Worm (Caenorhabditis elegans) whole organism, early embryonic: ENCODE results near the gene trpp-5.
"Not testable (repeated sequence)": the region's sequence is repeated elsewhere in the genome, so short reads cannot be mapped to it uniquely, and the experiment has no call there.

ENCODE experiments used
- B0310.2 ChIP-seq: sonication (generic microtip); optimal IDR thresholded peaks from 2 replicates; lab custom pipeline; 2016; ENCODE audit warnings: mild to moderate bottlenecking, missing genetic modification characterization, missing compliant biosample characterization
- F13C5.2 ChIP-seq: sonication (generic microtip); optimal IDR thresholded peaks from 2 replicates; lab custom pipeline; 2017; ENCODE audit warnings: mild to moderate bottlenecking, missing genetic modification characterization, inconsistent platforms, missing compliant biosample characterization
- aly-1 ChIP-seq: sonication (generic microtip); optimal IDR thresholded peaks from 2 replicates; lab custom pipeline; 2016; ENCODE audit warnings: missing genetic modification characterization, missing compliant biosample characterization
- ama-1 ChIP-seq: fragments of 150-350 bp; optimal IDR thresholded peaks from 2 replicates; lab custom pipeline; 2014
- ceh-13 ChIP-seq: fragments of 200-800 bp; sonication (Bioruptor generic); optimal IDR thresholded peaks from 2 replicates; lab custom pipeline; 2018; ENCODE audit warnings: mild to moderate bottlenecking, missing genetic modification characterization, missing compliant biosample characterization
- ceh-36 ChIP-seq: sonication (generic microtip); optimal IDR thresholded peaks from 2 replicates; lab custom pipeline; 2016; ENCODE audit warnings: missing genetic modification characterization, inconsistent platforms, missing compliant biosample characterization
- ets-7 ChIP-seq: sonication (generic microtip); optimal IDR thresholded peaks from 2 replicates; lab custom pipeline; 2016; ENCODE audit warnings: missing genotype, missing genetic modification characterization, missing compliant biosample characterization
- flt-1 ChIP-seq: fragments of 200-800 bp; sonication (Bioruptor generic); IDR thresholded peaks from 2 replicates; pipeline ENCODE4 v1.3.6; 2022; ENCODE audit warnings: missing genetic modification characterization, missing compliant biosample characterization
- hmbx-1 ChIP-seq: sonication (generic microtip); optimal IDR thresholded peaks from 2 replicates; lab custom pipeline; 2016; ENCODE audit warnings: mild to moderate bottlenecking, missing genetic modification characterization, missing compliant biosample characterization
- hmg-4 ChIP-seq: fragments of 200-800 bp; sonication (Bioruptor generic); optimal IDR thresholded peaks from 2 replicates; lab custom pipeline; 2018; ENCODE audit warnings: mild to moderate bottlenecking, missing genetic modification characterization, missing compliant biosample characterization
- hnd-1 ChIP-seq: sonication (generic microtip); optimal IDR thresholded peaks from 2 replicates; lab custom pipeline; 2016; ENCODE audit warnings: missing genetic modification characterization, missing compliant biosample characterization
- pes-1 ChIP-seq: fragments of 200-800 bp; sonication (Bioruptor generic); IDR thresholded peaks from 2 replicates; pipeline ENCODE4 v1.3.6; 2022; ENCODE audit warnings: missing genetic modification reagents, missing genetic modification characterization, missing compliant biosample characterization
- scrt-1 ChIP-seq: fragments of 200-800 bp; sonication (Bioruptor generic); IDR thresholded peaks from 2 replicates; pipeline ENCODE4 v1.3.6; 2022; ENCODE audit warnings: missing genetic modification characterization, missing compliant biosample characterization
- sea-1 ChIP-seq: fragments of 200-800 bp; sonication (Bioruptor generic); conservative IDR thresholded peaks from 2 replicates; pipeline ENCODE4 v1.3.6; 2022; ENCODE audit warnings: missing genetic modification characterization, missing compliant biosample characterization
- tbx-11 ChIP-seq: fragments of 200-800 bp; sonication (Bioruptor generic); IDR thresholded peaks from 2 replicates; pipeline ENCODE4 v1.3.6; 2022; ENCODE audit warnings: missing genetic modification characterization, missing compliant biosample characterization
- tbx-37 ChIP-seq: fragments of 200-800 bp; sonication (Bioruptor generic); conservative IDR thresholded peaks from 2 replicates; pipeline ENCODE4 v1.3.6; 2022; ENCODE audit warnings: missing genetic modification reagents, missing genetic modification characterization, missing compliant biosample characterization
- tra-4 ChIP-seq: sonication (generic microtip); optimal IDR thresholded peaks from 2 replicates; lab custom pipeline; 2017; ENCODE audit warnings: missing genetic modification characterization, missing compliant biosample characterization

trpp-5 gene

ce11 chrII:12176521-12176920, 25.7 kb downstream of the trpp-5 start:
- TF ChIP-seq ceh-36 (tag; lab: Kevin White, UChicago) (no peak), ceh-13 (GFP tag; lab: Kevin White, UChicago) (no peak), ets-7 (tag; lab: Kevin White, UChicago) (no peak), sea-1 (no peak), pes-1 (GFP tag; lab: Robert Waterston, UW) (no peak), aly-1 (tag; lab: Kevin White, UChicago) (no peak), B0310.2 (tag; lab: Kevin White, UChicago) (no peak), flt-1 (GFP tag; lab: Robert Waterston, UW) (no peak), hmg-4 (GFP tag; lab: Kevin White, UChicago) (no peak)

ce11 chrII:12175398-12175797, 26.8 kb downstream of the trpp-5 start:
- no peak for TF ChIP-seq scrt-1 (GFP tag; lab: Robert Waterston, UW)
- 0 out of 2 replicates have a peak, but pooled peaks have one; percentile 21 for TF ChIP-seq tbx-11 (GFP tag; lab: Robert Waterston, UW)

DNA sequence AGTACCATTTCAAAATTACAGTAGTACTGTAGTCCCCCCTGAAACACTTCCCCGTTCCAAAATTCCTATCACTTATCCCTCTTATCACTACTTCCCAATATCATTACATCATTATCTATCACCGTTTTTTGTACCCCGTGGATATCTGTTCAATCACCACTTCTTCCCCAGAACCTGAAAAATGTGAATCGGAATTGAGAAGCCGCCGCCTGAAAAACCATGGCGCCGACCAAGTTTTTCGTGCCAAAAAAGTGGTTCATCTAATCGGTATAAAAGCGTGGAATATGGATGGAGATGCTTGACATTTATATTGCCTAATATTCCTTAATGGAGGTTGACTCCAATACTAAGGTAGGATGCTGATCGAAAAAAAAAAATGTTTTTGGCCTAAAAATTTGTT, 29.9 kb downstream of the trpp-5 start, which contains the start of gene rol-1:
Gene rol-1, plus strand, starts transcription at position 301 of the 400 bp plus-strand sequence.
- TF ChIP-seq tra-4 (tag; lab: Kevin White, UChicago) (no peak), sea-1 (no peak), hnd-1 (no peak), hmg-4 (GFP tag; lab: Kevin White, UChicago) (no peak), flt-1 (GFP tag; lab: Robert Waterston, UW) (no peak), scrt-1 (GFP tag; lab: Robert Waterston, UW) (no peak), F13C5.2 (no peak), ama-1 (lab: Kevin White, UChicago) (no peak), ets-7 (tag; lab: Kevin White, UChicago) (no peak), ceh-36 (tag; lab: Kevin White, UChicago) (no peak), ceh-13 (GFP tag; lab: Kevin White, UChicago) (no peak), tbx-37 (GFP tag; lab: Robert Waterston, UW) (no peak), pes-1 (GFP tag; lab: Robert Waterston, UW) (no peak)

DNA sequence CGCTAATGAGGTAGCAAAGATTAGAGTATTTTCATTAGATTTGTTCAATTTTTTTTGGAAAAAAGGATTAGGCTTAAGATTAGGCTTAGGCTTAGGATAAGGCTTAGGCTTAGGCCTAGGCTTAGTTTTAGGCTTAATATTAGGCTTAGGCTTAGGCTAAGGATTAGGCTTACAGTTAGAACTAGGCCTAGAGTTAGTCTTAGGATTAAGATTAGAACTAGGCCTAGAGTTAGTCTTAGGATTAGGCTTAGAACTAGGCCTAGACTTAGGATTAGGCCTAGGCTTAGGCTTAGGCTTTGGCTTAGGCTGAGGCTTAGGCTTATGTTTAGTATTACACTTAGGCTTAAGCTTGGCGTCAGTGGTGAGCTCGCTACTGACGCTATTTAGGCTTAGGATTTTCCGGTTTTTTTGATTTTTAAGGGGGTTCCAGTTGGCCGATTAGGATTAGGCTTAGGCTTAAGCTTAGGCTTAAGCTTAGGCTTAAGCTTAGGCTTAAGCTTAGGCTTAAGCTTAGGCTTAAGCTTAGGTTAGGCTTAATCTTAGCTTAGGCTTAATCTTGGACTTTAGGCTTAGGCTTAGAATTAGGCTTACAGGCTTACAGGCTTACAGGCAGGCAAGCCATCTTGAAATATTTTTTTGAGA, 32.6 kb downstream of the trpp-5 start:
- TF ChIP-seq flt-1 (GFP tag; lab: Robert Waterston, UW): no peak
- TF ChIP-seq ceh-13 (GFP tag; lab: Kevin White, UChicago): no peak
- TF ChIP-seq ceh-36 (tag; lab: Kevin White, UChicago): peak; percentile 92
- TF ChIP-seq hmbx-1 (tag; lab: Kevin White, UChicago): no peak
- no peak for TF ChIP-seq F13C5.2

- TF ChIP-seq ceh-13 (GFP tag; lab: Kevin White, UChicago); ceh-36 (tag; lab: Kevin White, UChicago); ets-7 (tag; lab: Kevin White, UChicago): not testable (repeated sequence)
Measured at ce11 chrII:12164539-12164938, 37.6 kb downstream of the trpp-5 start, which contains the start of gene Y57A10A.8. Y57A10A.8 (plus strand) TSS chrII:12164839.

- no peak for TF ChIP-seq tbx-11 (GFP tag; lab: Robert Waterston, UW)
- no peak for TF ChIP-seq ama-1 (lab: Kevin White, UChicago)
- no peak for TF ChIP-seq ets-7 (tag; lab: Kevin White, UChicago)
- TF ChIP-seq F13C5.2: no peak
- TF ChIP-seq hmg-4 (GFP tag; lab: Kevin White, UChicago): no peak
- TF ChIP-seq aly-1 (tag; lab: Kevin White, UChicago): no peak
- TF ChIP-seq ceh-36 (tag; lab: Kevin White, UChicago): no peak
- TF ChIP-seq tra-4 (tag; lab: Kevin White, UChicago): no peak
- TF ChIP-seq tbx-37 (GFP tag; lab: Robert Waterston, UW): no peak
- TF ChIP-seq B0310.2 (tag; lab: Kevin White, UChicago): no peak
- TF ChIP-seq hnd-1: no peak
- TF ChIP-seq ceh-13 (GFP tag; lab: Kevin White, UChicago): no peak
Measured at ce11 chrII:12162997-12163396, 39.2 kb downstream of the trpp-5 start.

- TF ChIP-seq tbx-11 (GFP tag; lab: Robert Waterston, UW); tbx-37 (GFP tag; lab: Robert Waterston, UW); sea-1: not testable (repeated sequence)
Measured at ce11 chrII:12154186-12154585, 48.0 kb downstream of the trpp-5 start, which contains the start of gene Y57A10A.5. Y57A10A.5 (plus strand) TSS chrII:12154486.

DNA sequence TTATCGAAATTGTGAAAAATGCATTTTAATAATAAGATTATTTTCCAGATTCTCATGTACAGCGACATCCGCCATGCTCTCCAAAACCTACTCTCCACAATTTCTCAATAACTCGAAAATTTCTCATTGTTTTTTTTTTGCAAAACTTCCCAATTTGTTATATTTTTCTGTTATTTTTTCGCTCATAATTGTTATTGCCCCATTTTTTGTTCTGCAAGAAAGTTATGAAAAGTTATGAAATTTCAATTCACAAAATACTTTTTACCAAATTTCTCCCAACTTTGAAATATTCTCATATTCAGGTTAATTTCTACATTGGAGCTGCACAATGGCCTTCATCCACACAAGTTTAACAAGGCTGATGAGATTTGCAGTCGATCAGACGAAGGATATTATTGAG, 50.5 kb downstream of the trpp-5 start, which contains the start of gene Y57A10A.4:
Gene Y57A10A.4, plus strand, starts transcription at position 301 of the 400 bp plus-strand sequence.
- TF ChIP-seq sea-1; tra-4 (tag; lab: Kevin White, UChicago); B0310.2 (tag; lab: Kevin White, UChicago): not testable (repeated sequence)
